Worm (Caenorhabditis elegans) whole organism, early embryonic: ENCODE data around the gene hsp-90.

Source experiments
- aly-1 ChIP-seq: sonication (generic microtip); optimal IDR thresholded peaks from 2 replicates; lab custom pipeline; 2016; ENCODE audit warnings: missing genetic modification characterization, missing compliant biosample characterization
- flt-1 ChIP-seq: fragments of 200-800 bp; sonication (Bioruptor generic); IDR thresholded peaks from 2 replicates; pipeline ENCODE4 v1.3.6; 2022; ENCODE audit warnings: missing genetic modification characterization, missing compliant biosample characterization
- hmbx-1 ChIP-seq: sonication (generic microtip); optimal IDR thresholded peaks from 2 replicates; lab custom pipeline; 2016; ENCODE audit warnings: mild to moderate bottlenecking, missing genetic modification characterization, missing compliant biosample characterization

- TF ChIP-seq hmbx-1 (no peak), aly-1 (tag; lab: Kevin White, UChicago) (no peak), flt-1 (GFP tag; lab: Robert Waterston, UW) (no peak)
Measured at ce11 chrV:14712316-14712715, 27.6 kb downstream of the hsp-90 start, which contains the start of gene R08A2.5.
